Worm (Caenorhabditis elegans) whole organism, late embryonic: ENCODE data around the gene adr-2.

Experiments used
- F13H6.1 ChIP-seq: sonication (generic microtip); optimal IDR thresholded peaks from 2 replicates; lab custom pipeline; 2016; ENCODE audit warnings: missing genetic modification characterization, missing compliant biosample characterization
- K02D7.2 ChIP-seq: sonication (generic microtip); optimal IDR thresholded peaks from 2 replicates; lab custom pipeline; 2017; ENCODE audit warnings: mild to moderate bottlenecking, missing genetic modification characterization, missing compliant biosample characterization
- ceh-48 ChIP-seq: sonication (generic microtip); optimal IDR thresholded peaks from 2 replicates; lab custom pipeline; 2016; ENCODE audit warnings: missing genetic modification characterization, inconsistent platforms, missing compliant biosample characterization
- che-1 ChIP-seq: sonication (generic microtip); optimal IDR thresholded peaks from 2 replicates; lab custom pipeline; 2016; ENCODE audit warnings: mild to moderate bottlenecking, missing genetic modification characterization, missing compliant biosample characterization
- fkh-10 ChIP-seq: fragments of 150-350 bp; optimal IDR thresholded peaks from 2 replicates; lab custom pipeline; 2014; ENCODE audit warnings: missing biosample characterization, missing genetic modification reagents, missing genetic modification characterization
- gmeb-2 ChIP-seq: sonication (generic microtip); optimal IDR thresholded peaks from 2 replicates; lab custom pipeline; 2016; ENCODE audit warnings: missing genetic modification characterization, inconsistent platforms, missing compliant biosample characterization
- hlh-13 ChIP-seq: fragments of 200-800 bp; sonication (Bioruptor generic); optimal IDR thresholded peaks from 2 replicates; lab custom pipeline; 2018; ENCODE audit warnings: mild to moderate bottlenecking, missing genetic modification characterization, missing compliant biosample characterization
- lin-11 ChIP-seq: fragments of 200-800 bp; sonication (Bioruptor generic); optimal IDR thresholded peaks from 2 replicates; lab custom pipeline; 2018; ENCODE audit warnings: mild to moderate bottlenecking, missing genetic modification characterization, missing compliant biosample characterization
- pax-1 ChIP-seq: fragments of 150-350 bp; optimal IDR thresholded peaks from 2 replicates; lab custom pipeline; 2014; ENCODE audit warnings: missing biosample characterization, missing genetic modification characterization
- rnt-1 ChIP-seq: sonication (generic microtip); optimal IDR thresholded peaks from 2 replicates; lab custom pipeline; 2016; ENCODE audit warnings: missing genetic modification characterization, missing compliant biosample characterization
- sdc-2 ChIP-seq: sonication (generic microtip); optimal IDR thresholded peaks from 2 replicates; lab custom pipeline; 2016; ENCODE audit warnings: missing genotype, missing genetic modification characterization, missing compliant biosample characterization
- sox-4 ChIP-seq: sonication (generic microtip); optimal IDR thresholded peaks from 2 replicates; lab custom pipeline; 2017; ENCODE audit warnings: mild to moderate bottlenecking, missing genetic modification characterization, inconsistent platforms, missing compliant biosample characterization
- zip-5 ChIP-seq: sonication (generic microtip); optimal IDR thresholded peaks from 2 replicates; lab custom pipeline; 2016; ENCODE audit warnings: missing genetic modification characterization, missing compliant biosample characterization

ce11 chrIII:7273718-7274117, 41.0 kb upstream of the adr-2 start:
- TF ChIP-seq fkh-10 (GFP tag; lab: Kevin White, UChicago) (no peak), K02D7.2 (tag; lab: Kevin White, UChicago) (no peak), gmeb-2 (tag; lab: Kevin White, UChicago) (no peak), che-1 (tag; lab: Kevin White, UChicago) (no peak), zip-5 (tag; lab: Kevin White, UChicago) (no peak), hlh-13 (GFP tag; lab: Kevin White, UChicago) (no peak), pax-1 (tag; lab: Kevin White, UChicago) (no peak), sox-4 (tag; lab: Kevin White, UChicago) (no peak), lin-11 (no peak), ceh-48 (no peak), rnt-1 (tag; lab: Kevin White, UChicago) (no peak), sdc-2 (no peak), F13H6.1 (tag; lab: Kevin White, UChicago) (no peak)
